Fruit fly (Drosophila melanogaster) whole organism, embryonic: ENCODE measurements around the gene CG33235.

Experiments used
- ATbp ChIP-seq: fragments of 200-800 bp; sonication (Bioruptor generic); optimal IDR thresholded peaks from 2 replicates; lab custom pipeline; 2017; ENCODE audit warnings: missing biosample characterization, mild to moderate bottlenecking, missing genetic modification characterization, missing genetic modification reagents
- Adf1 ChIP-seq: fragments of 200-800 bp; sonication (Bioruptor generic); IDR thresholded peaks from 2 replicates; pipeline ENCODE4 v1.3.6; 2022; ENCODE audit warnings: missing biosample characterization, missing genetic modification characterization
- Atf-2 ChIP-seq: fragments of 200-800 bp; sonication (Bioruptor generic); optimal IDR thresholded peaks from 2 replicates; lab custom pipeline; 2016; ENCODE audit warnings: missing biosample characterization, missing genetic modification characterization
- BtbVII ChIP-seq: fragments of 200-800 bp; sonication (Bioruptor generic); optimal IDR thresholded peaks from 3 replicates; lab custom pipeline; 2017; ENCODE audit warnings: missing biosample characterization, mild to moderate bottlenecking, missing genetic modification characterization
- CG11504 ChIP-seq: fragments of 200-800 bp; sonication (Bioruptor generic); optimal IDR thresholded peaks from 3 replicates; lab custom pipeline; 2019; ENCODE audit warnings: missing biosample characterization, mild to moderate bottlenecking, missing genetic modification characterization, moderate library complexity
- CG11560 ChIP-seq: fragments of 200-800 bp; sonication (Bioruptor generic); IDR thresholded peaks from 3 replicates; pipeline ENCODE4 v1.3.6; 2022; ENCODE audit warnings: missing biosample characterization, missing genetic modification characterization
- CG12391 ChIP-seq: fragments of 200-800 bp; sonication (Bioruptor generic); optimal IDR thresholded peaks from 3 replicates; lab custom pipeline; 2018; ENCODE audit warnings: missing biosample characterization, mild to moderate bottlenecking, missing genetic modification characterization, moderate library complexity
- CG14860 ChIP-seq: fragments of 200-800 bp; sonication (Bioruptor generic); IDR thresholded peaks from 3 replicates; pipeline ENCODE4 v1.3.6; 2022; ENCODE audit warnings: missing biosample characterization, missing genetic modification characterization; ENCODE audit not compliant: partially characterized antibody
- CG15601 ChIP-seq: fragments of 200-800 bp; sonication (Bioruptor generic); optimal IDR thresholded peaks from 3 replicates; lab custom pipeline; 2019; ENCODE audit warnings: missing biosample characterization, mild to moderate bottlenecking, missing genetic modification characterization, moderate library complexity
- CG17359 ChIP-seq: fragments of 200-800 bp; sonication (Bioruptor generic); optimal IDR thresholded peaks from 3 replicates; lab custom pipeline; 2018; ENCODE audit warnings: missing biosample characterization, mild to moderate bottlenecking, missing genetic modification characterization, moderate library complexity
- CG17568 ChIP-seq: fragments of 200-800 bp; sonication (Bioruptor generic); optimal IDR thresholded peaks from 2 replicates; lab custom pipeline; 2018; ENCODE audit warnings: missing biosample characterization, mild to moderate bottlenecking, missing genetic modification characterization, moderate library complexity
- CG1832 ChIP-seq: fragments of 200-800 bp; sonication (Bioruptor generic); optimal IDR thresholded peaks from 2 replicates; lab custom pipeline; 2017; ENCODE audit warnings: missing biosample characterization, mild to moderate bottlenecking, missing genetic modification characterization, inconsistent platforms
- CG30020 ChIP-seq: fragments of 200-800 bp; optimal IDR thresholded peaks from 2 replicates; lab custom pipeline; 2019; ENCODE audit warnings: missing biosample characterization, mild to moderate bottlenecking, missing genetic modification characterization, moderate library complexity
- CG31365 ChIP-seq: fragments of 200-800 bp; sonication (Bioruptor generic); optimal IDR thresholded peaks from 2 replicates; lab custom pipeline; 2018; ENCODE audit warnings: missing biosample characterization, mild to moderate bottlenecking, missing genetic modification characterization
- CG8765 ChIP-seq: fragments of 200-800 bp; sonication (Bioruptor generic); IDR thresholded peaks from 2 replicates; pipeline ENCODE4 v1.3.6; 2022; ENCODE audit warnings: missing biosample characterization, missing genetic modification characterization
- D19A ChIP-seq: fragments of 200-800 bp; optimal IDR thresholded peaks from 3 replicates; lab custom pipeline; 2019; ENCODE audit warnings: missing biosample characterization, mild to moderate bottlenecking, missing genetic modification characterization, moderate library complexity
- Doc2 ChIP-seq: fragments of 200-800 bp; sonication (Bioruptor generic); IDR thresholded peaks from 2 replicates; pipeline ENCODE4 v1.3.6; 2022; ENCODE audit warnings: missing biosample characterization, missing genetic modification characterization
- GATAe ChIP-seq: fragments of 200-800 bp; sonication (Bioruptor generic); conservative IDR thresholded peaks from 2 replicates; pipeline ENCODE4 v1.3.6; 2022; ENCODE audit warnings: missing biosample characterization, missing genetic modification characterization
- H15 ChIP-seq: fragments of 200-800 bp; sonication (Bioruptor generic); IDR thresholded peaks from 3 replicates; pipeline ENCODE4 v1.3.6; 2022; ENCODE audit warnings: missing biosample characterization, missing genetic modification characterization
- HLH4C ChIP-seq: fragments of 200-800 bp; sonication (Bioruptor generic); IDR thresholded peaks from 3 replicates; pipeline ENCODE4 v1.3.6; 2022; ENCODE audit warnings: missing biosample characterization, missing genetic modification characterization; ENCODE audit not compliant: partially characterized antibody
- Med ChIP-seq: fragments of 200-800 bp; sonication (Bioruptor generic); peaks from one replicate; lab custom pipeline; 2016; ENCODE audit warnings: missing biosample characterization, missing genetic modification characterization, mild to moderate bottlenecking, inconsistent platforms, moderate library complexity
- Myb ChIP-seq: fragments of 200-800 bp; sonication (Bioruptor generic); optimal IDR thresholded peaks from 2 replicates; lab custom pipeline; 2016; ENCODE audit warnings: missing biosample characterization, missing genetic modification characterization
- NK7.1 ChIP-seq: fragments of 200-800 bp; sonication (Bioruptor generic); optimal IDR thresholded peaks from 3 replicates; lab custom pipeline; 2016; ENCODE audit warnings: missing biosample characterization, missing genetic modification characterization
- Neu2 ChIP-seq: fragments of 200-800 bp; sonication (Bioruptor generic); optimal IDR thresholded peaks from 3 replicates; lab custom pipeline; 2016; ENCODE audit warnings: missing biosample characterization, missing genetic modification characterization, borderline replicate concordance
- Optix ChIP-seq: fragments of 200-800 bp; sonication (Bioruptor generic); IDR thresholded peaks from 3 replicates; pipeline ENCODE4 v1.3.6; 2022; ENCODE audit warnings: missing biosample characterization, missing genetic modification characterization
- Rfx ChIP-seq: fragments of 200-800 bp; sonication (Bioruptor generic); IDR thresholded peaks from 2 replicates; pipeline ENCODE4 v1.3.6; 2022; ENCODE audit warnings: missing biosample characterization, missing genetic modification characterization
- Rx ChIP-seq: fragments of 200-800 bp; sonication (Bioruptor generic); IDR thresholded peaks from 2 replicates; pipeline ENCODE4 v1.3.6; 2022; ENCODE audit warnings: missing biosample characterization, missing genetic modification characterization
- ab ChIP-seq: fragments of 200-800 bp; sonication (Bioruptor generic); optimal IDR thresholded peaks from 2 replicates; lab custom pipeline; 2016; ENCODE audit warnings: missing biosample characterization, missing genetic modification characterization
- abd-A ChIP-seq: fragments of 200-800 bp; sonication (Bioruptor generic); optimal IDR thresholded peaks from 3 replicates; lab custom pipeline; 2019; ENCODE audit warnings: missing biosample characterization, mild to moderate bottlenecking, missing genetic modification characterization, moderate library complexity
- aop ChIP-seq: fragments of 200-800 bp; sonication (Bioruptor generic); IDR thresholded peaks from 2 replicates; pipeline ENCODE4 v1.3.6; 2022; ENCODE audit warnings: missing biosample characterization, missing genetic modification characterization
- ara ChIP-seq: fragments of 200-800 bp; sonication (Bioruptor generic); IDR thresholded peaks from 2 replicates; pipeline ENCODE4 v1.3.6; 2022; ENCODE audit warnings: missing biosample characterization, missing genetic modification characterization
- crol ChIP-seq: fragments of 200-800 bp; sonication (Bioruptor generic); IDR thresholded peaks from 2 replicates; pipeline ENCODE4 v1.3.6; 2022; ENCODE audit warnings: missing biosample characterization, missing genetic modification characterization
- grau ChIP-seq: fragments of 200-800 bp; optimal IDR thresholded peaks from 3 replicates; lab custom pipeline; 2019; ENCODE audit warnings: missing biosample characterization, mild to moderate bottlenecking, missing genetic modification characterization, moderate library complexity
- lilli ChIP-seq: fragments of 200-800 bp; sonication (Bioruptor generic); optimal IDR thresholded peaks from 3 replicates; lab custom pipeline; 2016; ENCODE audit warnings: missing biosample characterization, missing genetic modification characterization
- lola ChIP-seq, 3 experiments: fragments of >200 bp in 2 of 3; fragments of 200-800 bp in 1 of 3; sonication (Bioruptor generic) in 1 of 3; optimal IDR thresholded peaks; 2 replicates each; lab custom pipeline; 2017 to 2019; ENCODE audit warnings: missing biosample characterization in 3 of 3, missing genetic modification characterization in 3 of 3, mild to moderate bottlenecking in 1 of 3, moderate library complexity in 1 of 3
- mirr ChIP-seq: fragments of 200-800 bp; sonication (Bioruptor generic); optimal IDR thresholded peaks from 3 replicates; lab custom pipeline; 2018; ENCODE audit warnings: missing biosample characterization, mild to moderate bottlenecking, missing genetic modification characterization
- oc ChIP-seq: fragments of 200-800 bp; sonication (Bioruptor generic); optimal IDR thresholded peaks from 2 replicates; lab custom pipeline; 2018; ENCODE audit warnings: missing biosample characterization, mild to moderate bottlenecking, missing genetic modification characterization, moderate library complexity
- pita ChIP-seq: fragments of 200-800 bp; sonication (Bioruptor generic); optimal IDR thresholded peaks from 2 replicates; lab custom pipeline; 2017; ENCODE audit warnings: missing biosample characterization, mild to moderate bottlenecking, missing genetic modification characterization
- row ChIP-seq: fragments of 200-800 bp; sonication (Bioruptor generic); IDR thresholded peaks from 3 replicates; pipeline ENCODE4 v1.3.6; 2022; ENCODE audit warnings: missing biosample characterization, missing genetic modification characterization
- slbo ChIP-seq: fragments of 200-800 bp; sonication (Bioruptor generic); IDR thresholded peaks from 2 replicates; pipeline ENCODE4 v1.3.6; 2022; ENCODE audit warnings: missing biosample characterization, missing genetic modification characterization
- sob ChIP-seq: fragments of 200-800 bp; sonication (Bioruptor generic); IDR thresholded peaks from 2 replicates; pipeline ENCODE4 v1.3.6; 2022; ENCODE audit warnings: missing biosample characterization, missing genetic modification characterization
- ttk ChIP-seq: fragments of 200-800 bp; sonication (Bioruptor generic); IDR thresholded peaks from 2 replicates; pipeline ENCODE4 v2.1.2; 2022; ENCODE audit warnings: missing biosample characterization, missing genetic modification characterization
- unpg ChIP-seq: fragments of 200-800 bp; sonication (Bioruptor generic); optimal IDR thresholded peaks from 3 replicates; lab custom pipeline; 2018; ENCODE audit warnings: missing biosample characterization, mild to moderate bottlenecking, missing genetic modification characterization, moderate library complexity
- z ChIP-seq: fragments of 200-800 bp; sonication (Bioruptor generic); IDR thresholded peaks from 3 replicates; pipeline ENCODE4 v1.3.6; 2022; ENCODE audit warnings: missing biosample characterization, missing genetic modification characterization
- zen2 ChIP-seq: fragments of 200-800 bp; sonication (Bioruptor generic); IDR thresholded peaks from 3 replicates; pipeline ENCODE4 v1.3.6; 2022; ENCODE audit warnings: missing biosample characterization, missing genetic modification characterization; ENCODE audit not compliant: partially characterized antibody

CG33235 gene

dm6 chrX:11458912-11459836, 32.2 kb downstream of the CG33235 start, which contains the start of gene CG43155 (continued):
- no peak for TF ChIP-seq Rfx (GFP tag; lab: Robert Waterston, UW)
- no peak for TF ChIP-seq Rx
- peak; percentile 63 for TF ChIP-seq Med
- TF ChIP-seq CG12391 (tag; lab: Kevin White, UChicago): no peak
- peak; percentile 34 for TF ChIP-seq Myb (GFP tag; lab: Kevin White, UChicago)
- no peak for TF ChIP-seq Neu2 (GFP tag; lab: Kevin White, UChicago)
- TF ChIP-seq abd-A (tag; lab: Kevin White, UChicago): no peak
- TF ChIP-seq grau (tag; lab: Kevin White, UChicago): no peak
- TF ChIP-seq crol (GFP tag; lab: Robert Waterston, UW): no peak
- TF ChIP-seq Optix (GFP tag; lab: Robert Waterston, UW): no peak
- TF ChIP-seq BtbVII (GFP tag; lab: Kevin White, UChicago): no peak
- no peak for TF ChIP-seq CG8765 (GFP tag; lab: Robert Waterston, UW)
- TF ChIP-seq CG17568 (GFP tag; lab: Kevin White, UChicago): no peak
- TF ChIP-seq oc (tag; lab: Kevin White, UChicago): no peak
- TF ChIP-seq sob (GFP tag; lab: Robert Waterston, UW): no peak
- no peak for TF ChIP-seq NK7.1 (GFP tag; lab: Kevin White, UChicago)

- TF ChIP-seq z (no peak), NK7.1 (GFP tag; lab: Kevin White, UChicago) (no peak), ab (no peak), D19A (tag; lab: Kevin White, UChicago) (no peak), mirr (GFP tag; lab: Kevin White, UChicago) (no peak), ara (GFP tag; lab: Robert Waterston, UW) (no peak), HLH4C (GFP tag; lab: Robert Waterston, UW) (no peak), CG11560 (tag; lab: Robert Waterston, UW) (no peak), slbo (GFP tag; lab: Robert Waterston, UW) (no peak), CG31365 (tag; lab: Kevin White, UChicago) (no peak), Atf-2 (no peak), CG11504 (tag; lab: Kevin White, UChicago) (no peak)
Measured at dm6 chrX:11457149-11457548, 34.2 kb downstream of the CG33235 start.

dm6 chrX:11454189-11454882, 37.0 kb downstream of the CG33235 start, which contains the start of the genes Evi5 and HP5:
Gene Evi5 (minus strand): TSS chrX:11454386.
Gene HP5 (plus strand): TSS chrX:11454786.
- peak; percentile 84 for TF ChIP-seq lilli (GFP tag; lab: Kevin White, UChicago)
- peak; percentile 29; the same call in 1 of the 3 replicates for TF ChIP-seq H15 (GFP tag; lab: Robert Waterston, UW)
- TF ChIP-seq CG1832 (GFP tag; lab: Kevin White, UChicago): no peak
- no peak for TF ChIP-seq ATbp (GFP tag; lab: Kevin White, UChicago)
- no peak; the same call in 1 of the 2 replicates for TF ChIP-seq ttk (GFP tag; lab: Robert Waterston, UW)
- TF ChIP-seq GATAe (GFP tag; lab: Robert Waterston, UW): peak; percentile 24; the same call in 1 of the 2 replicates
- peak in 1 of 3 experiments; percentile 27 for TF ChIP-seq lola (GFP tag; optimal IDR thresholded peaks at IDR 0.05; lab: Kevin White, UChicago)
- peak; percentile 60 for TF ChIP-seq CG30020 (tag; lab: Kevin White, UChicago)
- TF ChIP-seq aop: 0 out of 2 replicates have a peak, but pooled peaks have one; percentile 9
- TF ChIP-seq CG15601 (tag; lab: Kevin White, UChicago): peak; percentile 59
- TF ChIP-seq pita (GFP tag; lab: Kevin White, UChicago): peak; percentile 39
- no peak for TF ChIP-seq Doc2 (GFP tag; lab: Robert Waterston, UW)
- TF ChIP-seq unpg (GFP tag; lab: Kevin White, UChicago): peak; percentile 6
- no peak for TF ChIP-seq CG17359 (tag; lab: Kevin White, UChicago)
- TF ChIP-seq row (GFP tag; lab: Robert Waterston, UW): peak; percentile 87
- no peak for TF ChIP-seq CG14860
- TF ChIP-seq zen2: no peak
- TF ChIP-seq Adf1 (GFP tag; lab: Robert Waterston, UW): no peak; the same call in 1 of the 2 replicates
